Fruit fly (Drosophila melanogaster): ENCODE data around the gene Six4.
A peak's percentile ranks its signal among the peaks of the same experiment; 100 is the strongest.

The Six4 gene

dm6 chr3L:20771891-20772646, 20.5 kb downstream of the Six4 start (continued):
- TF ChIP-seq Jarid2 (GFP tag; optimal IDR thresholded peaks at IDR 0.05) (peak; percentile 23), CoRest (tag; optimal IDR thresholded peaks at IDR 0.05) (peak; percentile 55), so (GFP tag; IDR thresholded peaks at IDR 0.05) (peak; percentile 82; the same call in 2 of the 3 replicates), Med (GFP tag) (peak; percentile 97), fru (optimal IDR thresholded peaks at IDR 0.05) (no peak), h (optimal IDR thresholded peaks at IDR 0.05) (no peak), Sin3A (optimal IDR thresholded peaks at IDR 0.05) (no peak), jing (GFP tag; optimal IDR thresholded peaks at IDR 0.05) (peak; percentile 53), Meics (GFP tag; optimal IDR thresholded peaks at IDR 0.05) (peak; percentile 84), CG13775 (GFP tag; optimal IDR thresholded peaks at IDR 0.05) (peak; percentile 75), Atf6 (GFP tag; IDR thresholded peaks at IDR 0.05) (peak; percentile 80), unc-4 (GFP tag; IDR thresholded peaks at IDR 0.05; ENCODE audit: partially characterized antibody) (no peak; the same call in 1 of the 2 replicates), CG4854 (GFP tag; optimal IDR thresholded peaks at IDR 0.05) (peak; percentile 66), ewg (GFP tag; optimal IDR thresholded peaks at IDR 0.05) (peak; percentile 60), wek (GFP tag; optimal IDR thresholded peaks at IDR 0.05) (peak; percentile 73), run (tag; optimal IDR thresholded peaks at IDR 0.05) (peak; percentile 68), C15 (GFP tag; IDR thresholded peaks at IDR 0.05) (0 out of 3 replicates have a peak, but pooled peaks have one; percentile 38), CG15696 (tag; optimal IDR thresholded peaks at IDR 0.05) (peak; percentile 12), Camta (GFP tag; optimal IDR thresholded peaks at IDR 0.05) (peak; percentile 27), Kr (GFP tag; optimal IDR thresholded peaks at IDR 0.05) (no peak), CG11696 (GFP tag; IDR thresholded peaks at IDR 0.05) (peak; percentile 98), odd (GFP tag; optimal IDR thresholded peaks at IDR 0.05) (peak; percentile 55), mirr (GFP tag; optimal IDR thresholded peaks at IDR 0.05) (peak; percentile 45), CG8944 (GFP tag; optimal IDR thresholded peaks at IDR 0.05) (peak; percentile 59), TFAM (GFP tag; optimal IDR thresholded peaks at IDR 0.05) (no peak), ara (GFP tag; IDR thresholded peaks at IDR 0.05) (peak; percentile 56; the same call in 1 of the 2 replicates), Sox100B (GFP tag; optimal IDR thresholded peaks at IDR 0.05) (no peak), Taf1 (GFP tag; IDR thresholded peaks at IDR 0.05) (0 out of 2 replicates have a peak, but pooled peaks have one; percentile 13), Trl (optimal IDR thresholded peaks at IDR 0.05) (no peak), Trl (GFP tag; optimal IDR thresholded peaks at IDR 0.05) (peak; percentile 66), E2f2 (GFP tag; IDR thresholded peaks at IDR 0.05) (peak; percentile 58), CG4707 (GFP tag; optimal IDR thresholded peaks at IDR 0.05) (peak; percentile 70), CG15011 (GFP tag; optimal IDR thresholded peaks at IDR 0.05) (peak; percentile 37), lola (GFP tag; optimal IDR thresholded peaks at IDR 0.05) (peak in 1 of 3 experiments; percentile 63), row (GFP tag; IDR thresholded peaks at IDR 0.05) (peak; percentile 88), bigmax (GFP tag; optimal IDR thresholded peaks at IDR 0.05) (peak; percentile 28), Vsx1 (GFP tag; optimal IDR thresholded peaks at IDR 0.05) (peak; percentile 79), sqz (GFP tag; optimal IDR thresholded peaks at IDR 0.05) (no peak), CG2120 (GFP tag; optimal IDR thresholded peaks at IDR 0.05) (peak; percentile 83), Hmr (GFP tag; optimal IDR thresholded peaks at IDR 0.05) (peak; percentile 84), CG34376 (GFP tag; optimal IDR thresholded peaks at IDR 0.05) (peak; percentile 43), Ptx1 (GFP tag; IDR thresholded peaks at IDR 0.05) (peak; percentile 81), CG14050 (GFP tag; IDR thresholded peaks at IDR 0.05) (peak; percentile 82), CG9609 (GFP tag; optimal IDR thresholded peaks at IDR 0.05) (peak; percentile 58), CG31388 (GFP tag; optimal IDR thresholded peaks at IDR 0.05) (peak; percentile 32), CG7928 (GFP tag; optimal IDR thresholded peaks at IDR 0.05) (peak; percentile 51), CG43689 (GFP tag; IDR thresholded peaks at IDR 0.05) (no peak), CG9727 (GFP tag; optimal IDR thresholded peaks at IDR 0.05) (peak; percentile 84), CG10565 (GFP tag; optimal IDR thresholded peaks at IDR 0.05) (no peak), NK7.1 (GFP tag; optimal IDR thresholded peaks at IDR 0.05) (peak; percentile 13)

Data from whole organism, embryonic.